Fruit fly (Drosophila melanogaster) whole organism, embryonic: Measurements from ENCODE around the gene D.

Experiments used
- Blimp-1 ChIP-seq: fragments of 200-800 bp; sonication (Bioruptor generic); optimal IDR thresholded peaks from 3 replicates; lab custom pipeline; 2018; ENCODE audit warnings: missing biosample characterization, missing genetic modification characterization, mild to moderate bottlenecking, moderate library complexity, missing genetic modification reagents
- CG10431 ChIP-seq: fragments of 200-800 bp; sonication (Bioruptor generic); optimal IDR thresholded peaks from 3 replicates; lab custom pipeline; 2018; ENCODE audit warnings: missing biosample characterization, mild to moderate bottlenecking, missing genetic modification characterization
- CG12219 ChIP-seq: fragments of 200-800 bp; sonication (Bioruptor generic); optimal IDR thresholded peaks from 3 replicates; lab custom pipeline; 2018; ENCODE audit warnings: missing biosample characterization, mild to moderate bottlenecking, missing genetic modification characterization
- CG12391 ChIP-seq: fragments of 200-800 bp; sonication (Bioruptor generic); optimal IDR thresholded peaks from 3 replicates; lab custom pipeline; 2018; ENCODE audit warnings: missing biosample characterization, mild to moderate bottlenecking, missing genetic modification characterization, moderate library complexity
- CG13775 ChIP-seq: fragments of 200-800 bp; sonication (Bioruptor generic); optimal IDR thresholded peaks from 3 replicates; lab custom pipeline; 2017; ENCODE audit warnings: missing biosample characterization, mild to moderate bottlenecking, missing genetic modification characterization
- CG15601 ChIP-seq: fragments of 200-800 bp; sonication (Bioruptor generic); optimal IDR thresholded peaks from 3 replicates; lab custom pipeline; 2019; ENCODE audit warnings: missing biosample characterization, mild to moderate bottlenecking, missing genetic modification characterization, moderate library complexity
- CG1603 ChIP-seq: fragments of 200-800 bp; sonication (Bioruptor generic); optimal IDR thresholded peaks from 2 replicates; lab custom pipeline; 2019; ENCODE audit warnings: missing biosample characterization, mild to moderate bottlenecking, missing genetic modification characterization, moderate library complexity
- CG17359 ChIP-seq: fragments of 200-800 bp; sonication (Bioruptor generic); optimal IDR thresholded peaks from 3 replicates; lab custom pipeline; 2018; ENCODE audit warnings: missing biosample characterization, mild to moderate bottlenecking, missing genetic modification characterization, moderate library complexity
- CG17361 ChIP-seq: fragments of 200-800 bp; sonication (Bioruptor generic); IDR thresholded peaks from 3 replicates; pipeline ENCODE4 v1.3.6; 2022; ENCODE audit warnings: missing biosample characterization, missing genetic modification characterization
- CG17385 ChIP-seq: fragments of 200-800 bp; sonication (Bioruptor generic); optimal IDR thresholded peaks from 3 replicates; lab custom pipeline; 2018; ENCODE audit warnings: missing biosample characterization, mild to moderate bottlenecking, missing genetic modification characterization
- CG18619 ChIP-seq: fragments of 200-800 bp; sonication (Bioruptor generic); optimal IDR thresholded peaks from 3 replicates; lab custom pipeline; 2017; ENCODE audit warnings: missing biosample characterization, mild to moderate bottlenecking, missing genetic modification characterization
- CG2678 ChIP-seq: fragments of 200-800 bp; sonication (Bioruptor generic); optimal IDR thresholded peaks from 3 replicates; lab custom pipeline; 2019; ENCODE audit warnings: missing biosample characterization, mild to moderate bottlenecking, missing genetic modification characterization, moderate library complexity
- CG2712 ChIP-seq: fragments of 200-800 bp; optimal IDR thresholded peaks from 3 replicates; lab custom pipeline; 2019; ENCODE audit warnings: missing biosample characterization, mild to moderate bottlenecking, missing genetic modification characterization, moderate library complexity
- CG3407 ChIP-seq: fragments of 200-800 bp; sonication (Bioruptor generic); optimal IDR thresholded peaks from 2 replicates; lab custom pipeline; 2018; ENCODE audit warnings: missing biosample characterization, mild to moderate bottlenecking, missing genetic modification characterization
- CG4424 ChIP-seq: fragments of 200-800 bp; sonication (Bioruptor generic); optimal IDR thresholded peaks from 3 replicates; lab custom pipeline; 2016; ENCODE audit warnings: missing biosample characterization, missing genetic modification characterization
- CG4820 ChIP-seq: fragments of 200-800 bp; sonication (Bioruptor generic); optimal IDR thresholded peaks from 3 replicates; lab custom pipeline; 2016; ENCODE audit warnings: missing biosample characterization, missing genetic modification characterization
- CG7372 ChIP-seq: fragments of 200-800 bp; sonication (Bioruptor generic); IDR thresholded peaks from 2 replicates; pipeline ENCODE4 v1.3.6; 2022; ENCODE audit warnings: missing biosample characterization, missing genetic modification characterization
- CG7556 ChIP-seq: fragments of 200-800 bp; sonication (Bioruptor generic); optimal IDR thresholded peaks from 2 replicates; lab custom pipeline; 2017; ENCODE audit warnings: missing biosample characterization, mild to moderate bottlenecking, missing genetic modification characterization
- CG7839 ChIP-seq: fragments of 200-800 bp; sonication (Bioruptor generic); optimal IDR thresholded peaks from 3 replicates; lab custom pipeline; 2018; ENCODE audit warnings: missing biosample characterization, mild to moderate bottlenecking, missing genetic modification characterization, moderate library complexity
- CG8290 ChIP-seq, 3 experiments: fragments of 200-800 bp; sonication (Bioruptor generic); optimal IDR thresholded peaks; 2 replicates each; lab custom pipeline; 2016 to 2019; ENCODE audit warnings: missing biosample characterization in 3 of 3, missing genetic modification characterization in 3 of 3, mild to moderate bottlenecking in 2 of 3, moderate library complexity in 1 of 3
- CG8388 ChIP-seq: fragments of 200-800 bp; sonication (Bioruptor generic); optimal IDR thresholded peaks from 2 replicates; lab custom pipeline; 2019; ENCODE audit warnings: missing biosample characterization, mild to moderate bottlenecking, missing genetic modification characterization, moderate library complexity
- D19A ChIP-seq: fragments of 200-800 bp; optimal IDR thresholded peaks from 3 replicates; lab custom pipeline; 2019; ENCODE audit warnings: missing biosample characterization, mild to moderate bottlenecking, missing genetic modification characterization, moderate library complexity
- Fer3 ChIP-seq: fragments of 200-800 bp; sonication (Bioruptor generic); optimal IDR thresholded peaks from 2 replicates; lab custom pipeline; 2018; ENCODE audit warnings: missing biosample characterization, mild to moderate bottlenecking, missing genetic modification characterization, moderate library complexity
- HLH54F ChIP-seq: fragments of 200-800 bp; sonication (Bioruptor generic); optimal IDR thresholded peaks from 3 replicates; lab custom pipeline; 2016; ENCODE audit warnings: missing biosample characterization, missing genetic modification characterization
- Hey ChIP-seq: fragments of 200-800 bp; sonication (Bioruptor generic); optimal IDR thresholded peaks from 3 replicates; lab custom pipeline; 2018; ENCODE audit warnings: missing biosample characterization, mild to moderate bottlenecking, missing genetic modification characterization
- HmgZ ChIP-seq: fragments of 200-800 bp; sonication (Bioruptor generic); optimal IDR thresholded peaks from 2 replicates; lab custom pipeline; 2018; ENCODE audit warnings: missing biosample characterization, mild to moderate bottlenecking, missing genetic modification characterization
- Six4 ChIP-seq: fragments of 200-800 bp; sonication (Bioruptor generic); optimal IDR thresholded peaks from 2 replicates; lab custom pipeline; 2016; ENCODE audit warnings: missing biosample characterization, missing genetic modification characterization
- Sry-β ChIP-seq: fragments of 200-800 bp; sonication (Bioruptor generic); optimal IDR thresholded peaks from 2 replicates; lab custom pipeline; 2018; ENCODE audit warnings: missing biosample characterization, mild to moderate bottlenecking, missing genetic modification characterization, moderate library complexity
- Xbp1 ChIP-seq: fragments of 200-800 bp; sonication (Bioruptor generic); optimal IDR thresholded peaks from 3 replicates; lab custom pipeline; 2016; ENCODE audit warnings: missing biosample characterization, mild to moderate bottlenecking, missing genetic modification characterization
- abd-A ChIP-seq: fragments of 200-800 bp; sonication (Bioruptor generic); optimal IDR thresholded peaks from 3 replicates; lab custom pipeline; 2019; ENCODE audit warnings: missing biosample characterization, mild to moderate bottlenecking, missing genetic modification characterization, moderate library complexity
- bcd ChIP-seq: fragments of 200-800 bp; sonication (Bioruptor generic); optimal IDR thresholded peaks from 2 replicates; lab custom pipeline; 2017; ENCODE audit warnings: missing biosample characterization, mild to moderate bottlenecking, missing genetic modification characterization
- bsh ChIP-seq, 2 experiments: fragments of 200-800 bp; sonication (Bioruptor generic); optimal IDR thresholded peaks; 2 replicates each; lab custom pipeline; 2017 to 2018; ENCODE audit warnings: mild to moderate bottlenecking in 2 of 2, missing biosample characterization in 2 of 2, missing genetic modification characterization in 2 of 2, moderate library complexity in 1 of 2
- chif ChIP-seq, 2 experiments: fragments of 200-800 bp; sonication (Bioruptor generic); optimal IDR thresholded peaks; 3 replicates each; lab custom pipeline; 2016; ENCODE audit warnings: missing biosample characterization in 2 of 2, missing genetic modification characterization in 2 of 2
- chm ChIP-seq: fragments of 200-800 bp; sonication (Bioruptor generic); IDR thresholded peaks from 2 replicates; pipeline ENCODE4 v1.3.6; 2022; ENCODE audit warnings: missing biosample characterization, missing genetic modification characterization
- disco-r ChIP-seq: fragments of 200-800 bp; sonication (Bioruptor generic); optimal IDR thresholded peaks from 2 replicates; lab custom pipeline; 2016; ENCODE audit warnings: missing biosample characterization, missing genetic modification characterization
- eve ChIP-seq, 2 experiments: fragments of >200 bp; optimal IDR thresholded peaks; 2 replicates each; lab custom pipeline; 2017; ENCODE audit warnings: missing biosample characterization in 2 of 2, missing genetic modification characterization in 2 of 2
- exex ChIP-seq: fragments of 200-800 bp; sonication (Bioruptor generic); optimal IDR thresholded peaks from 4 replicates; lab custom pipeline; 2018; ENCODE audit warnings: missing biosample characterization, mild to moderate bottlenecking, missing genetic modification characterization, moderate library complexity
- gcm2 ChIP-seq: fragments of 200-800 bp; sonication (Bioruptor generic); optimal IDR thresholded peaks from 2 replicates; lab custom pipeline; 2016; ENCODE audit warnings: missing biosample characterization, missing genetic modification characterization
- gem ChIP-seq: fragments of 200-800 bp; sonication (Bioruptor generic); optimal IDR thresholded peaks from 2 replicates; lab custom pipeline; 2019; ENCODE audit warnings: missing biosample characterization, mild to moderate bottlenecking, missing genetic modification characterization, moderate library complexity
- gsb-n ChIP-seq: fragments of 200-800 bp; sonication (Bioruptor generic); optimal IDR thresholded peaks from 3 replicates; lab custom pipeline; 2018; ENCODE audit warnings: missing biosample characterization, mild to moderate bottlenecking, missing genetic modification characterization
- phol ChIP-seq: fragments of 200-800 bp; sonication (Bioruptor generic); optimal IDR thresholded peaks from 3 replicates; lab custom pipeline; 2018; ENCODE audit warnings: missing biosample characterization, mild to moderate bottlenecking, missing genetic modification characterization, moderate library complexity
- pros ChIP-seq: fragments of 200-800 bp; sonication (Bioruptor generic); optimal IDR thresholded peaks from 3 replicates; lab custom pipeline; 2019; ENCODE audit warnings: missing biosample characterization, mild to moderate bottlenecking, missing genetic modification characterization, moderate library complexity
- pum ChIP-seq: fragments of 200-800 bp; sonication (Bioruptor generic); optimal IDR thresholded peaks from 2 replicates; lab custom pipeline; 2016; ENCODE audit warnings: missing biosample characterization, missing genetic modification characterization
- sens ChIP-seq: fragments of 200-800 bp; sonication (Bioruptor generic); peaks from one replicate; lab custom pipeline; 2016; ENCODE audit warnings: missing biosample characterization, missing genetic modification characterization
- sisA ChIP-seq: fragments of 200-800 bp; sonication (Bioruptor generic); IDR thresholded peaks from 2 replicates; pipeline ENCODE4 v1.3.6; 2022; ENCODE audit warnings: missing biosample characterization, missing genetic modification characterization
- trem ChIP-seq: fragments of 200-800 bp; optimal IDR thresholded peaks from 3 replicates; lab custom pipeline; 2019; ENCODE audit warnings: missing biosample characterization, mild to moderate bottlenecking, missing genetic modification characterization, moderate library complexity
- ttk ChIP-seq: fragments of 200-800 bp; sonication (Bioruptor generic); IDR thresholded peaks from 2 replicates; pipeline ENCODE4 v2.1.2; 2022; ENCODE audit warnings: missing biosample characterization, missing genetic modification characterization
- wor ChIP-seq: fragments of 200-800 bp; sonication (Bioruptor generic); IDR thresholded peaks from 2 replicates; pipeline ENCODE4 v1.3.6; 2022; ENCODE audit warnings: missing biosample characterization, missing genetic modification characterization

Gene D

DNA sequence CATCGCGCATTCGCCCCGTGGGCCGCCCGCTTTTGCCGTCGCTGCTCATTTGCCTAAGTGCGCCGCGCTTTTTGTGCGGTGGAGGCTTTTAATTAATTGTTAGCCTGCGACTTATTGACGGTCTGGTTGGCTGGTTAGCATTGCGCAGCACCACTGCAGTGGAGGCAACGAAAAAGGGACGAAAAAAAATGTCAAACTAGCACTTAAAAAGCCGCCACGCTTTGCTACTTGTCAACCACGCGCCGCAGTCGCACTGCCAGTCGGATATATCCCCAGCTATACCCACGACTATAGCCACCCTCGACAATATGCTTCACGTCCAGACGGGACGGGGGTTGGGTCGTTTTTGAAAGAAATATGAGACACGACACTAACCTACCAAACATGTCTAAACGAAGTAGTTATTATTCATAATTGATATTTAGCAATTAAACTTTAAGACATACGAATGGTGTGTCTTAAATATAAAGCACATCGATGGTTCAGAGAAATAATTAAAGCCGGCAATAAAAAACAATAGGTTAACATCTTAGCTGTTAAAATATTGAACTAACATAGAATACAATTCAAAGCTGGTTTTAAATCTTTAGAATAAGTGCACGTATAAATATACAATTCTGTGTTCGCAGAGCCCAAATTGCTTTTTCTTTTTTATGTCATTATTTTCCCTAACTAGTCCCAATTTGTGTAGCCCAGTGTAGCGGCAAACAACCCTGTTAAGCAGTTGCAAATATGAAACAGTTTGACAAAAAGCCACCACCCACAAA, 6.1 kb downstream of the D start (continued):
- TF ChIP-seq CG3407 (GFP tag; lab: Kevin White, UChicago) (peak; percentile 7), Fer3 (tag; lab: Kevin White, UChicago) (no peak), Xbp1 (peak; percentile 46), CG18619 (GFP tag; lab: Kevin White, UChicago) (peak; percentile 49), trem (tag; lab: Kevin White, UChicago) (peak; percentile 24), CG12391 (peak; percentile 57), CG2712 (peak; percentile 68), CG10431 (GFP tag; lab: Kevin White, UChicago) (peak; percentile 11), CG8290 (GFP tag; optimal IDR thresholded peaks at IDR 0.05; lab: Kevin White, UChicago) (peak; percentile 0), CG8290 (tag; optimal IDR thresholded peaks at IDR 0.05; lab: Kevin White, UChicago) (no peak), Six4 (GFP tag; lab: Kevin White, UChicago) (peak; percentile 42), bcd (GFP tag; lab: Kevin White, UChicago) (peak; percentile 26), CG7372 (peak; percentile 69; the same call in 1 of the 2 replicates), CG4820 (GFP tag; lab: Kevin White, UChicago) (peak; percentile 35), CG15601 (peak; percentile 57), phol (tag; lab: Kevin White, UChicago) (peak; percentile 66), HLH54F (GFP tag; lab: Kevin White, UChicago) (peak; percentile 38), pros (GFP tag; lab: Kevin White, UChicago) (peak; percentile 7), gsb-n (tag; lab: Kevin White, UChicago) (peak; percentile 18), CG8388 (GFP tag; lab: Kevin White, UChicago) (peak; percentile 48), chm (GFP tag; lab: Robert Waterston, UW) (peak; percentile 45; the same call in 1 of the 2 replicates), gcm2 (GFP tag; lab: Kevin White, UChicago) (no peak), ttk (no peak), sisA (GFP tag; lab: Robert Waterston, UW) (no peak), CG17361 (GFP tag; lab: Robert Waterston, UW) (peak; percentile 83), CG4424 (GFP tag; lab: Kevin White, UChicago) (peak; percentile 32), chif (GFP tag; optimal IDR thresholded peaks at IDR 0.05; lab: Kevin White, UChicago) (peak in 1 of 2 experiments; percentile 62), HmgZ (tag; lab: Kevin White, UChicago) (no peak), CG2678 (tag; lab: Kevin White, UChicago) (peak; percentile 67), Sry-β (GFP tag; lab: Kevin White, UChicago) (no peak), D19A (tag; lab: Kevin White, UChicago) (peak; percentile 60), CG17385 (GFP tag; lab: Kevin White, UChicago) (peak; percentile 71), CG7839 (tag; lab: Kevin White, UChicago) (peak; percentile 58), eve (GFP tag; optimal IDR thresholded peaks at IDR 0.05; lab: Kevin White, UChicago) (peak in 1 of 2 experiments; percentile 91), bsh (GFP tag; optimal IDR thresholded peaks at IDR 0.05; lab: Kevin White, UChicago) (peak in 1 of 2 experiments; percentile 56), abd-A (tag; lab: Kevin White, UChicago) (no peak), exex (no peak), disco-r (GFP tag; lab: Kevin White, UChicago) (no peak), gem (tag; lab: Kevin White, UChicago) (peak; percentile 70), CG1603 (tag; lab: Kevin White, UChicago) (peak; percentile 8), CG7556 (GFP tag; lab: Kevin White, UChicago) (peak; percentile 72), wor (GFP tag; lab: Robert Waterston, UW) (peak; percentile 52; the same call in 1 of the 2 replicates), pum (peak; percentile 8), sens (GFP tag; lab: Kevin White, UChicago) (peak; percentile 93), CG13775 (GFP tag; lab: Kevin White, UChicago) (peak; percentile 0), CG17359 (tag; lab: Kevin White, UChicago) (peak; percentile 47), CG12219 (peak; percentile 76), Blimp-1 (GFP tag; lab: Kevin White, UChicago) (peak; percentile 56), Hey (tag; lab: Kevin White, UChicago) (peak; percentile 59)
